Worm (Caenorhabditis elegans): ENCODE data around the gene cdr-3.

DNA sequence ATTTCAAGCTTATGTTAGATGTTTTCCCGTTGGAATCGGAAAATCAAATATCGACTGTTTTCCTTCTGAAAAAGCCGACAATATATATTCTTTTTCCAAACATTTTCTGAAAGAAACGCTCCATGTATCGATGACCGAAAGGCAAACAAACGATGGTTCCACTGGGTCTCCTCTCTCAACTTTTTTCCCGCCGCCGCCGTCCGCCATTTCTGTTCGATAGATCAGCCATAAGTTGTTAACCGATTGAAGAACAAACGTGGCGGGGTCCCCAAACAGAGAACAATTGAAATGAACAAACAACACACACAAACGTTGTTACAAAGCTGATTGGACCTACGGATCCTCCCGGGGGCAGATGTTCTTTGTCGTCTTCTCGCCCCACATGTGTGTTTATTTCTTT, 49.5 kb upstream of the cdr-3 start:
- TF ChIP-seq lin-13 (GFP tag; optimal IDR thresholded peaks at IDR 0.05), result no peak
- TF ChIP-seq blmp-1 (tag; optimal IDR thresholded peaks at IDR 0.05), result no peak
- TF ChIP-seq egl-27 (tag; optimal IDR thresholded peaks at IDR 0.05), result no peak
- no peak for TF ChIP-seq aly-2 (tag; optimal IDR thresholded peaks at IDR 0.05)
- TF ChIP-seq nhr-90 (tag; optimal IDR thresholded peaks at IDR 0.05; ENCODE audit: poor library complexity), result no peak
- TF ChIP-seq sox-4 (tag; optimal IDR thresholded peaks at IDR 0.05), result no peak
- no peak for TF ChIP-seq ceh-88 (GFP tag; IDR thresholded peaks at IDR 0.05)
